Worm (Caenorhabditis elegans) whole organism, L3 larva: Measurements from ENCODE around the gene C55A1.6.

Experiments used
- aly-2 ChIP-seq: fragments of 150-350 bp; optimal IDR thresholded peaks from 2 replicates; lab custom pipeline; 2014; ENCODE audit warnings: missing biosample characterization, missing genetic modification characterization
- ceh-82 ChIP-seq: fragments of 150-350 bp; optimal IDR thresholded peaks from 2 replicates; lab custom pipeline; 2014; ENCODE audit warnings: missing biosample characterization, missing genetic modification characterization
- eor-1 ChIP-seq, 2 experiments: fragments of 150-350 bp; optimal IDR thresholded peaks; 2 replicates each; lab custom pipeline; 2014 to 2018; ENCODE audit warnings: missing biosample characterization in 2 of 2, missing genetic modification characterization in 2 of 2
- nfya-1 ChIP-seq: sonication (generic microtip); optimal IDR thresholded peaks from 2 replicates; lab custom pipeline; 2017; ENCODE audit warnings: missing genetic modification characterization, mild to moderate bottlenecking, missing compliant biosample characterization, antibody characterized with exemption, moderate library complexity; ENCODE audit not compliant: insufficient read depth
- nhr-43 ChIP-seq: sonication (generic microtip); optimal IDR thresholded peaks from 2 replicates; lab custom pipeline; 2016; ENCODE audit warnings: mild to moderate bottlenecking, missing genetic modification characterization, missing compliant biosample characterization; ENCODE audit not compliant: poor library complexity, severe bottlenecking
- nhr-77 ChIP-seq: fragments of 150-350 bp; optimal IDR thresholded peaks from 2 replicates; lab custom pipeline; 2014; ENCODE audit warnings: missing biosample characterization, missing genetic modification characterization
- sea-2 ChIP-seq: fragments of 150-350 bp; sonication (generic microtip); optimal IDR thresholded peaks from 4 replicates; lab custom pipeline; 2014; ENCODE audit warnings: missing biosample characterization, missing genetic modification reagents, missing genetic modification characterization
- skn-1 ChIP-seq: fragments of 150-350 bp; optimal IDR thresholded peaks from 2 replicates; lab custom pipeline; 2014; ENCODE audit warnings: missing biosample characterization, missing genetic modification characterization
- unc-62 ChIP-seq: fragments of 150-350 bp; sonication (generic microtip); optimal IDR thresholded peaks from 4 replicates; lab custom pipeline; 2014; ENCODE audit warnings: missing biosample characterization, missing genetic modification reagents, missing genetic modification characterization
- zag-1 ChIP-seq: fragments of 150-350 bp; optimal IDR thresholded peaks from 2 replicates; lab custom pipeline; 2014; ENCODE audit warnings: missing biosample characterization, missing genetic modification characterization
- ztf-11 ChIP-seq: fragments of 150-350 bp; optimal IDR thresholded peaks from 2 replicates; lab custom pipeline; 2014; ENCODE audit warnings: missing biosample characterization, missing genetic modification characterization
- ztf-4 ChIP-seq: fragments of 150-350 bp; optimal IDR thresholded peaks from 2 replicates; lab custom pipeline; 2014; ENCODE audit warnings: missing biosample characterization, missing genetic modification characterization

- no peak for TF ChIP-seq nhr-77 (tag; lab: Kevin White, UChicago)
- TF ChIP-seq sea-2 (GFP tag; lab: Kevin White, UChicago): no peak
- no peak for TF ChIP-seq ztf-11 (tag; lab: Kevin White, UChicago)
- no peak for TF ChIP-seq aly-2 (tag; lab: Kevin White, UChicago)
- TF ChIP-seq eor-1 (tag; optimal IDR thresholded peaks at IDR 0.05; lab: Kevin White, UChicago): no peak
- TF ChIP-seq unc-62 (GFP tag; lab: Kevin White, UChicago): no peak
- TF ChIP-seq skn-1 (tag; lab: Kevin White, UChicago): no peak
- no peak for TF ChIP-seq ceh-82 (tag; lab: Kevin White, UChicago)
- TF ChIP-seq zag-1 (tag; lab: Kevin White, UChicago): no peak
- TF ChIP-seq nhr-43 (tag; lab: Kevin White, UChicago): no peak
- TF ChIP-seq nfya-1 (tag; lab: Kevin White, UChicago): no peak
- no peak for TF ChIP-seq ztf-4 (tag; lab: Kevin White, UChicago)
Observed at ce11 chrV:15614534-15614933, 33.3 kb upstream of the C55A1.6 start.
